Fruit fly (Drosophila melanogaster) whole organism, larva: ENCODE results near the gene Obp22a.

Experiments used
- noc ChIP-seq: fragments of 200-800 bp; sonication (Bioruptor generic); optimal IDR thresholded peaks from 3 replicates; lab custom pipeline; 2019; ENCODE audit warnings: missing biosample characterization, mild to moderate bottlenecking, missing genetic modification characterization, moderate library complexity

Obp22a gene

DNA sequence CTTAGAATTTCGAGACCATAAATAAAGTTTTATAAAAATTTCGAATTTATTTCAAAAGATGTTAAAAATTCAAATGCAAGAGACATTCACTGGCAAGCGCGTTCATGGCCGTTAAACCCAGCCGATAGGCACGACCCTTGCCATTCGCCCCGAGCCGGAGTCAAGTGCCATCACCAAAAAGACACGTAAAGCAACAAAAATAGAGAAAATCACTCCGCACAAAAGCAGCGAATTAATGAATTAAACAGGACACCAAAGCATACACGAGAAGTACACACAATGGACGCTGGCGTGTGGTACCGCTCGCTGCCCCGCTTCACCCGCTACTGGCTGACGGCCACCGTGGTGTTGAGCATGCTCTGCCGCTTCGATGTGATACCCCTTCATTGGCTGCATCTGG is 18.0 kb downstream of the Obp22a start, which contains the start of gene Der-1:
Gene Der-1 (plus strand): TSS at position 1 of the 400 bp plus-strand sequence.
- no peak for TF ChIP-seq noc (tag; lab: Kevin White, UChicago)

DNA sequence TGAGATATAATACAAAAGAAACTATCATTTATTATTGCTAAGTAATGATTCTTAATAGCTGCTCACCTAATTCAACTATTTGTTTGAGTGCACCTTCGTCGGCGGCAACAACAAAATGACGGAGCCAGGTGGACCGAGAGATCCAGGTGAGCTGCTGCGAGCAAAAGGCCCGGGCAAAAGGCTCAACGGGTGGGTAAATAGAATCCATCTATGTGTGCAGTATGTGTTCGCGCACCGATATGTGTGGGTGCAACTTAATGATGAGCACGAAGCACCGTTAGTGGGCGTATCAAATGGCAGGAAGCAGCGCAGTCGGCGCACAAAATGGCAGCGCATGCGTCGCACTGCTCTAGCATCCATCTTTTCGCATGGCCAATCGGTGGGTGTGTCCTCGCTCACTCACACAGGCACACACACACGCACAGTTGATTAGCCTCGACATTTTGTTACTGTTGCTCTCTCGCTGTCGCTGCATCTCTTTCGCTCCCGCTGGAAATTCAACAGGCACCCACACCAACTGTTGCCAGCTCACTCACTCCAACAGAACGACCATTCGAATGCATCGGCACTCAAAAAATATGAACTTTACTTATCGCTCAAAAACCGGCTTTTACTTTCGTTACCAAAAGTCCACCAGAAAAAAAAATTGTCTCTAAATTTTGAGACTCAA is 19.4 kb downstream of the Obp22a start:
- TF ChIP-seq noc (tag; lab: Kevin White, UChicago), result no peak

DNA sequence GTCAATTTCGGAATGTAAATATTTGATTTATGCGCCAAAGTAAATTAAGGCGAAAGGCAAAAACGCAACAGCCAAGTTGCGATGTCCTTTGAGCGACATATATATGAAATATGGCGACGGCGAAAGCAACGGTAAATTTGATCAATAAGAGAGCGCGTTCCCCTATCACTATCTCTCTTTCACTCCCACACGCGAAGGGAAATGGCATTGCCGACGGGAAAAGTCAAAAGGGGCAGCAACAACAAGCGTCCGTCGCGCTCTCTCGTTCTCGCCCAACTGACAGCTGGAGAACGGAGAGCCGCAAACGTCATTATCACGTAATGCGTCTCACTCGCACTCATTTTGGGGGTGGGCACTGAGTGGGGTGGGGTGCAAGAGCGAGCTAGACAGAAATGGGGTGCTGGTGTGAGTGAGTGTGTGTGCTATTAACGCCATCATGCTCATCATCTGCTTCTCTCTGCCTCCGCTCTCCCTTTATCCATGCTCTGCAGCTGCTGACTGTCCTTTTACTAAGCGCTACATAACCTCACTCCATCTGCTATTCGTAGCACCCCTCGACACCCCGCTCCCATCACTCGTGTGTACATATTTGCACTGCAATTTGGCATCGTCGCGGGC is 21.5 kb downstream of the Obp22a start, which contains the start of gene erm:
Gene erm (minus strand): TSS at position 51 of the 618 bp plus-strand sequence.
- TF ChIP-seq noc (tag; lab: Kevin White, UChicago), result no peak

DNA sequence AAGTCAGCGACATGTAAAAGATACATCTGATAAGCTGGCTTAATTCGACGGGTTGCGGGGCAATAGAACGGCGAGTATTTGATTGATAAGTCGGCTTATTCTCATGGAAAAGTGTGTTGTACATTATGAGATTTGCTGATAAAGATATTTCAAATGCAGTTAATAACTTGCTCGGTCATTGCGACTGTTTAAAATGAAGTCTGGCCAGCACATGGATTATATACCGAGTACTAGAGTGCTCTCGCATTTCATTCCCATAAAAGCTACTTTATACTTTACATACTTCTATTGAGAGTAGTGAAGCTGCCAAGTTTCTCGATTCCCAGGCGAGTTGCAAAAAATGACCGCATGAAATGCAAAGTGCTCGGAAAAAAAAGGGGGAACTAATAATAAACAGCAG is 24.1 kb downstream of the Obp22a start:
- no peak for TF ChIP-seq noc (tag; lab: Kevin White, UChicago)

- TF ChIP-seq noc (tag; lab: Kevin White, UChicago), result no peak
These were observed 24.7 kb downstream of the Obp22a start for dm6 chr2L:1967301-1967700.

DNA sequence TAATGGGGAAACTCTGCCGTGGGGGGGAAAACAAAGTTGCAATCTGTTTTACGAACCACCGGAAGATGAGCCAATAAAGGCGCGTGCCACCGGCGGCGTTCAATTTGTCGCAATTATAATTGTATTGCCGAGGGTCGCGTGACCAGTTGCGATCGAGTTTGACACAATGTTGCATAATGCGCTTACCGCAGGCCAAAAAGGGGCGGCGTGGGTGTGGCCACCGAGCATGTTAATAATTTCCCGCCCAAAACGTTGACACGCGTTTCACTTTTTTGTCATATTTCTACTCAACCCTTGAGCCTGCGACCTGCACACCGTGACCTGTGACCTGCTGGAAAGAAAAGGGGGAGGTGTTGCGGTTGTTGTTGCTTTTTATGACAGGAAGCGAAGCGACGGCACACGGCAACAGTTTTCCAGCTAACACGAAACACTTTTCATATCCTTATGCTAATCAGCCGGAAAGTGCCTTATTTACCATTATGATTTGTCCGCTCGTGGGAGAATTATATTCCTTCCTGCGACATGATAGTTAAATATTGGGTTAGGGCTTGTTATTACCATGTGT is 29.9 kb downstream of the Obp22a start:
- no peak for TF ChIP-seq noc (tag; lab: Kevin White, UChicago)

- TF ChIP-seq noc (tag; lab: Kevin White, UChicago), result no peak
These were observed 31.9 kb downstream of the Obp22a start for dm6 chr2L:1960056-1960455.

DNA sequence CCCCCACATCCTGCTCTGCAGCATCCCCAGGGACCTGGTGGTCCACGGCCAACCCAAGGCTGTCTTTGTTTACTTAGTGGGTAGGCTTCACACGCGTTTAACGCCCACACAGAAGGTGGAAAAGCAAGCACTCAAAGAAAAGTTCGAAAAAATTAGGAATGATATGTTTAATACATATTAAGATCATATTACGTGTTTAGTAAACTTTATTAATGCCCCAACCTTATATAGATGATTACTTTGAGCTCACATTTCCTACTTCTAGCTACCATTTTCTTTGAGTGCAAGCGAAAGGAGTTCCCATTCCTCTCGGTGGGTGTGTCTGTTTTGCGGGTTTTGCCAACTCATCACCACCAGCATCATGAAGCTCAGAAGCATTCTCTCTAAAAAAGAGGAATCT is 32.5 kb downstream of the Obp22a start:
- no peak for TF ChIP-seq noc (tag; lab: Kevin White, UChicago)

DNA sequence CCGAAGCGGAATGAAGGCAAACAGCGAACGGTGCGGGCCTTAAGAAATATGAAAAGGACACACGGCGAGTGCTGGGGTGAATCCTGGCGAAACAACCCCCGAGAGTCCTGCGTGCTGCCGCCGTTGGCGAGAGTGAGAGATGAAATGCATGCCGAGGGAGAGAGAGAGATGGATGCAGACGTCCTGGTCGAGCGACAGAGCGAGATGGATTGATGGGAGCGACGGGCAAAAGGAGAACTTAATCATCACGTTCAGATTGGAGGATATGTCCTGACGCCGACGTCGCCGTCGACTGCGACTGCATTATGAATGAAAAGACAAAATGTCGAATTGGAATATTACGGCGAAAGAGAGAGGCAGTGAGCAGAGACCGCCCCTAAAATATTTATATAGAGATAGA is 37.4 kb downstream of the Obp22a start:
- TF ChIP-seq noc (tag; lab: Kevin White, UChicago), result no peak

- TF ChIP-seq noc (tag; lab: Kevin White, UChicago), result no peak
These were observed 44.0 kb downstream of the Obp22a start for dm6 chr2L:1947959-1948358.

- TF ChIP-seq noc (tag; lab: Kevin White, UChicago), result no peak
These were observed 45.3 kb downstream of the Obp22a start, which contains the start of gene CG33673 for dm6 chr2L:1946628-1947027. Gene CG33673 (minus strand): TSS chr2L:1946728.

- TF ChIP-seq noc (tag; lab: Kevin White, UChicago), result no peak
These were observed 46.4 kb downstream of the Obp22a start, which contains the start of gene CG15357 for dm6 chr2L:1945609-1946008. Gene CG15357 (minus strand): TSS chr2L:1945709.

DNA sequence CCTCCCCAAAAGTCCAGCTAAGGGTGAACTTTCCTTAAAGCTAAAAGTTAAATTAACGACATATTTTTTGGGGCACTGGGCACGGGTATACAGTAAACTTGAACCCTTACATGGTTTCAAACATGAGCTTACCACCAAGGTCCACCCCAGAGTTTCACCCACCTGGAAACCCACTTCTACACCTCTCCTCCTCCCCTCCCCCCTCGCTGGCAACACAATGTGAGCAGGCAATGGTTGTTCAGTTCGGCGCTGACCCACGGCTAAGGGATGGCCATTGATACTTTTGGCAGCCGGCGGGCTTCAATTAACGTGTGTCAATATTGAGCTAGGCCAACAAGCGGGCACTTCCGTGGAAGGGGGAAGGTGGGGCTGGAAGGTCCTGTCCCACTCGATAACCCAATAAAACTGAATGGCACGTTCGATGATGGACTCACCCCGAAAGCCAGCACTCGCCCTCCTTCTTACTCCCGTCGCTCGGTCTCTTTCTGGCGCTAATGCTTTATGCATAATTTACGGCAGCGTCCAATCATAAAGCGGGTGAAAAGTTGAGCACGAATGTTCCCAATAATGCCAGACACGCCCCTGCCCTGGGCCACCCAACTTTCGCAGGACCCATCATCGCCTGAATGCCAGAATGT is 47.4 kb downstream of the Obp22a start:
- TF ChIP-seq noc (tag; lab: Kevin White, UChicago), result no peak
